Worm (Caenorhabditis elegans) whole organism, young adult: ENCODE data around the gene abhd-12.

Experiments used
- F33H1.4 ChIP-seq: fragments of 200-800 bp; sonication (Bioruptor generic); IDR thresholded peaks from 2 replicates; pipeline ENCODE4 v1.3.6; 2022; ENCODE audit warnings: missing genetic modification reagents, missing genetic modification characterization, missing compliant biosample characterization
- F37B4.10 ChIP-seq: fragments of 200-800 bp; sonication (Bioruptor generic); IDR thresholded peaks from 2 replicates; pipeline ENCODE4 v1.3.6; 2022; ENCODE audit warnings: missing genetic modification characterization, missing compliant biosample characterization
- Y53G8AR.9 ChIP-seq: fragments of 200-800 bp; sonication (Bioruptor generic); conservative IDR thresholded peaks from 2 replicates; pipeline ENCODE4 v1.3.6; 2022; ENCODE audit warnings: missing genetic modification reagents, missing genetic modification characterization, missing compliant biosample characterization
- ama-1 ChIP-seq, 3 experiments: fragments of 150-350 bp in 1 of 3; sonication (generic microtip) in 2 of 3; optimal IDR thresholded peaks; 2 replicates each; lab custom pipeline; 2014 to 2018; ENCODE audit warnings: missing biosample characterization in 2 of 3, missing genetic modification characterization in 2 of 3, missing genetic modification reagents in 2 of 3
- attf-3 ChIP-seq: fragments of 200-800 bp; sonication (Bioruptor generic); conservative IDR thresholded peaks from 2 replicates; pipeline ENCODE4 v1.3.6; 2022; ENCODE audit warnings: missing genetic modification reagents, missing genetic modification characterization, missing compliant biosample characterization
- cebp-2 ChIP-seq: fragments of 200-800 bp; sonication (Bioruptor generic); IDR thresholded peaks from 2 replicates; pipeline ENCODE4 v1.3.6; 2022; ENCODE audit warnings: missing genetic modification characterization, missing compliant biosample characterization
- ceh-79 ChIP-seq: sonication (generic microtip); optimal IDR thresholded peaks from 2 replicates; lab custom pipeline; 2017; ENCODE audit warnings: mild to moderate bottlenecking, missing genetic modification characterization, missing compliant biosample characterization
- ets-4 ChIP-seq: fragments of 200-800 bp; sonication (Bioruptor generic); optimal IDR thresholded peaks from 2 replicates; lab custom pipeline; 2018; ENCODE audit warnings: mild to moderate bottlenecking, missing genetic modification characterization, missing compliant biosample characterization
- unc-62 ChIP-seq: fragments of 150-350 bp; optimal IDR thresholded peaks from 2 replicates; lab custom pipeline; 2014; ENCODE audit warnings: missing biosample characterization, missing genetic modification reagents, missing genetic modification characterization
- xnd-1 ChIP-seq: sonication (generic microtip); optimal IDR thresholded peaks from 2 replicates; lab custom pipeline; 2016; ENCODE audit warnings: missing genotype, missing genetic modification reagents, missing genetic modification characterization, missing compliant biosample characterization

- TF ChIP-seq unc-62 (GFP tag; lab: Kevin White, UChicago), result no peak
- TF ChIP-seq attf-3 (GFP tag; lab: Robert Waterston, UW), result no peak
- TF ChIP-seq F37B4.10, result no peak
- TF ChIP-seq F33H1.4 (GFP tag; lab: Robert Waterston, UW), result no peak
- TF ChIP-seq Y53G8AR.9, result no peak
- no peak for TF ChIP-seq ama-1 (optimal IDR thresholded peaks at IDR 0.05; lab: Kevin White, UChicago)
- no peak for TF ChIP-seq ama-1 (GFP tag; optimal IDR thresholded peaks at IDR 0.05; lab: Kevin White, UChicago)
- no peak for TF ChIP-seq ets-4
- TF ChIP-seq ceh-79 (tag; lab: Kevin White, UChicago), result no peak
- no peak for TF ChIP-seq cebp-2 (GFP tag; lab: Robert Waterston, UW)
- no peak for TF ChIP-seq xnd-1 (tag; lab: Kevin White, UChicago)
Measured at ce11 chrV:8024752-8025151, 41.1 kb downstream of the abhd-12 start, which contains the start of gene F43H9.3.
